Worm (Caenorhabditis elegans): ENCODE results near the gene lgc-35.

Gene lgc-35

DNA sequence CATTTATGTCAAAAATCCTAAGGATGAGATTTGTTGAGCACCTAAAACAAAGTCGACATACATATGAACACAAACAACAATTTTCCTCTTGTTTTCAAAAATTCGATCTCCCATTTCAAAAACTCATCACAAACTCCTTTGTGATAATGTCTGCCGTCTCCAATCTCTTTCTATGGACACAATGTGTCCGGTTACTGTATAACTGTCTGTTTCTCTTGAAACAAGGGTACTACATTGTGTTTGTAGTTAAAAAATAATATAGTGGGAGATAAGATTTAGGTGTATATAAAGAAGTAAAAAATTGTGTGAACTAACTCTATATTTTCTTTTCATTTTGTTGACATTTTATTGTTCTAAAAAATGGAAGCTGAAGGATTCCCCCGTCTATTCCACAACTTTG lies 9.6 kb downstream of the lgc-35 start, which contains the start of gene bcmo-1:
Gene bcmo-1, plus strand, starts transcription at position 330 of the 400 bp plus-strand sequence.
- TF ChIP-seq lsy-12 (tag; optimal IDR thresholded peaks at IDR 0.05) = no peak
- no peak for TF ChIP-seq elt-3 (tag; optimal IDR thresholded peaks at IDR 0.05)
- TF ChIP-seq elt-2 (tag; optimal IDR thresholded peaks at IDR 0.05) = no peak
- no peak for TF ChIP-seq eor-1 (tag; optimal IDR thresholded peaks at IDR 0.05)
- no peak for TF ChIP-seq lin-15B (tag; optimal IDR thresholded peaks at IDR 0.05)

DNA sequence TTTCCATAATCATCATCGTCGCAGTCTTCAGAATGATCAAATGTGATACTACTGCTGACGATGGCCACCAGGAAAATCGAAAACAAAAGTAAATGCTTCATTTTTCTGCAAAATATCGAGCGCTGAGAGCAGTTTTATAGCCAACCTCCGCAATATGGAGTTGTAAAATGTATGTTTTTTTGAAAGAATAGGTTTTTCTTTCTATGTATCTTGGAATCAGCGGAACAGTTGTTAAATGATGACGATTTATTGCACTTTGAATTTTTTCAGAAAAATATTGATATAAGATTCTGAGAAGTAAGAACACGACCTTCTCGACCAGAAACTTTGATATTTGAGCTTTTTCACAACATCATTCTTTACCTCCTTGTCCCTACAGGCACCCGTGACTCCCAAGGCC lies 11.1 kb downstream of the lgc-35 start, which contains the start of gene Y46G5A.23:
Gene Y46G5A.23, minus strand, starts transcription at position 101 of the 400 bp plus-strand sequence.
- TF ChIP-seq fos-1 (tag; optimal IDR thresholded peaks at IDR 0.05) (no peak), nhr-12 (tag; optimal IDR thresholded peaks at IDR 0.05) (no peak), ceh-16 (tag; optimal IDR thresholded peaks at IDR 0.05) (no peak), fkh-2 (tag; optimal IDR thresholded peaks at IDR 0.05) (no peak), elt-1 (tag; optimal IDR thresholded peaks at IDR 0.05) (no peak), skn-1 (tag; optimal IDR thresholded peaks at IDR 0.05) (no peak), ceh-28 (tag; optimal IDR thresholded peaks at IDR 0.05) (no peak), nhr-43 (tag; optimal IDR thresholded peaks at IDR 0.05; ENCODE audit: poor library complexity, severe bottlenecking) (no peak), nhr-76 (tag; optimal IDR thresholded peaks at IDR 0.05) (no peak), ztf-11 (tag; optimal IDR thresholded peaks at IDR 0.05) (no peak), aly-2 (tag; optimal IDR thresholded peaks at IDR 0.05) (no peak), nhr-77 (tag; optimal IDR thresholded peaks at IDR 0.05) (no peak), ama-1 (optimal IDR thresholded peaks at IDR 0.05) (no peak), unc-39 (tag; optimal IDR thresholded peaks at IDR 0.05) (no peak), eor-1 (tag; optimal IDR thresholded peaks at IDR 0.05) (no peak), snpc-4 (tag; optimal IDR thresholded peaks at IDR 0.05) (no peak), lin-15B (tag; optimal IDR thresholded peaks at IDR 0.05) (no peak), mdl-1 (tag; optimal IDR thresholded peaks at IDR 0.05) (no peak), daf-12 (tag; optimal IDR thresholded peaks at IDR 0.05) (no peak), nhr-23 (tag; optimal IDR thresholded peaks at IDR 0.05) (no peak)

- TF ChIP-seq nhr-77 (tag; optimal IDR thresholded peaks at IDR 0.05) (no peak), eor-1 (tag; optimal IDR thresholded peaks at IDR 0.05) (no peak), unc-62 (GFP tag; optimal IDR thresholded peaks at IDR 0.05) (no peak), sea-2 (GFP tag; optimal IDR thresholded peaks at IDR 0.05) (no peak), snpc-4 (tag; optimal IDR thresholded peaks at IDR 0.05) (no peak), hmg-11 (tag; optimal IDR thresholded peaks at IDR 0.05) (no peak), pha-4 (tag; optimal IDR thresholded peaks at IDR 0.05) (no peak), ZK546.5 (tag; optimal IDR thresholded peaks at IDR 0.05) (no peak), elt-2 (tag; optimal IDR thresholded peaks at IDR 0.05) (no peak), tbx-2 (tag; optimal IDR thresholded peaks at IDR 0.05) (no peak), nhr-12 (tag; optimal IDR thresholded peaks at IDR 0.05) (no peak), skn-1 (tag; optimal IDR thresholded peaks at IDR 0.05) (no peak)
These were observed 13.2 kb downstream of the lgc-35 start, which contains the start of gene Y46G5A.38 for ce11 chrII:12826752-12827151. TSS of gene Y46G5A.38 (plus strand) at chrII:12827052.

DNA sequence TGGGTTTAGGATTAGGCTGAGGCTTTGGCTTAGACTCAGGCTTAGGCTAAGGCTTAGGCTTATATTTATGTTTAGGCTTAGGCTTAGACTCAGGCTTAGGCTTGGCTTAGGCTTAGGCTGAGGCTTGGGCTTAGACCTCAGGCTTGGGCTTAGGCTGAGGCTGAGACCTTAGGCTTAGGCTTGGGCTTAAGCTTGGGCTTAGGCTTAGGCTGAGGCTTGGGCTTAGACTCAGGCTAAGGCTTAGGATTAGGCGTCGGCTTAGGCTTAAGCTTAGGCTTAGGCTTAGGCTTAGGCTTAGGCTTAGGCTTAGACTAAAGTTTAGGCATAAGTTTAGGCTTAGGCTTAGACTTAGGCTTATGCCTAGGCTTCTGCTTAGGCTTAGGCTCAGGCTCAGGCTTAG lies 15.5 kb downstream of the lgc-35 start:
- no peak for TF ChIP-seq tbx-2 (tag; optimal IDR thresholded peaks at IDR 0.05)
- TF ChIP-seq fkh-10 (GFP tag; optimal IDR thresholded peaks at IDR 0.05) = no peak
- TF ChIP-seq egl-5 (tag; optimal IDR thresholded peaks at IDR 0.05) = no peak
- no peak for TF ChIP-seq lin-15B (tag; optimal IDR thresholded peaks at IDR 0.05)
- TF ChIP-seq lsy-12 (tag; optimal IDR thresholded peaks at IDR 0.05) = no peak
- no peak for TF ChIP-seq jun-1 (tag; optimal IDR thresholded peaks at IDR 0.05)
- no peak for TF ChIP-seq elt-3 (tag; optimal IDR thresholded peaks at IDR 0.05)
- TF ChIP-seq zag-1 (tag; optimal IDR thresholded peaks at IDR 0.05) = no peak
- no peak for TF ChIP-seq fkh-2 (tag; optimal IDR thresholded peaks at IDR 0.05)
- TF ChIP-seq mdl-1 (tag; optimal IDR thresholded peaks at IDR 0.05) = no peak
- no peak for TF ChIP-seq mml-1 (tag; optimal IDR thresholded peaks at IDR 0.05)

DNA sequence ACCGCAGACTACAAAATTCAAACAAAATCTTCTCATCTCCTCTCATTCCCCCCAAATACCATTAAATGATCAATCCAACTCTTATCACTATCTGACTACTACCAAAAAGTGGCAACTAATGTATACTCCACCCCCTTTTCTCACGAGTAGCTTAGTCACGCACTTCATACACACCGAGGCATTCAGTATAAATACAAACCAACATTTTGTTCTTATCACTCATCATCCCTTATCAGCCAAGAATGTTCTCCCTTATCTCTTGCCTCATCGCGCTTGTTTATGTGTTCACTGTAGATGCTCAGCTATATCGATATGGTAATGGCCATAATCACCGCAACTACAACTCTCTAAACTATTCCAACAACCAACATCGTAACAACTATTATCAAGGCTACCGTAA lies 16.5 kb downstream of the lgc-35 start, which contains the start of gene Y46G5A.36:
Gene Y46G5A.36, plus strand, starts transcription at position 243 of the 400 bp plus-strand sequence.
- TF ChIP-seq elt-2 (tag; optimal IDR thresholded peaks at IDR 0.05) = peak; percentile 90
- no peak for TF ChIP-seq ceh-9 (tag; optimal IDR thresholded peaks at IDR 0.05)
- TF ChIP-seq pqm-1 (tag; optimal IDR thresholded peaks at IDR 0.05) = peak; percentile 79
- TF ChIP-seq ama-1 (optimal IDR thresholded peaks at IDR 0.05) = no peak
- no peak for TF ChIP-seq skn-1 (tag; optimal IDR thresholded peaks at IDR 0.05)
- no peak for TF ChIP-seq egl-5 (tag; optimal IDR thresholded peaks at IDR 0.05)
